Fruit fly (Drosophila melanogaster) whole organism, embryonic: ENCODE results near the gene brat.
A peak's percentile ranks its signal among the peaks of the same experiment; 100 is the strongest.

Experiments
- Adf1 ChIP-seq: fragments of 200-800 bp; sonication (Bioruptor generic); IDR thresholded peaks from 2 replicates; pipeline ENCODE4 v1.3.6; 2022; ENCODE audit warnings: missing biosample characterization, missing genetic modification characterization
- B-H1 ChIP-seq: fragments of 200-800 bp; sonication (Bioruptor generic); IDR thresholded peaks from 3 replicates; pipeline ENCODE4 v1.3.6; 2022; ENCODE audit warnings: missing biosample characterization, missing genetic modification characterization
- CG10147 ChIP-seq: fragments of 200-800 bp; sonication (Bioruptor generic); optimal IDR thresholded peaks from 2 replicates; lab custom pipeline; 2019; ENCODE audit warnings: missing biosample characterization, mild to moderate bottlenecking, missing genetic modification characterization, moderate library complexity
- CG10431 ChIP-seq: fragments of 200-800 bp; sonication (Bioruptor generic); optimal IDR thresholded peaks from 3 replicates; lab custom pipeline; 2018; ENCODE audit warnings: missing biosample characterization, mild to moderate bottlenecking, missing genetic modification characterization
- CG11247 ChIP-seq: fragments of 200-800 bp; sonication (Bioruptor generic); IDR thresholded peaks from 2 replicates; pipeline ENCODE4 v1.3.6; 2022; ENCODE audit warnings: missing biosample characterization, missing genetic modification characterization
- CG12299 ChIP-seq: fragments of 200-800 bp; sonication (Bioruptor generic); optimal IDR thresholded peaks from 2 replicates; lab custom pipeline; 2018; ENCODE audit warnings: missing biosample characterization, mild to moderate bottlenecking, missing genetic modification characterization
- CG14050 ChIP-seq: fragments of 200-800 bp; sonication (Bioruptor generic); IDR thresholded peaks from 3 replicates; pipeline ENCODE4 v1.3.6; 2022; ENCODE audit warnings: missing biosample characterization, missing genetic modification characterization
- CG15073 ChIP-seq: fragments of 200-800 bp; sonication (Bioruptor generic); optimal IDR thresholded peaks from 2 replicates; lab custom pipeline; 2016; ENCODE audit warnings: missing biosample characterization, missing genetic modification characterization
- CG18476 ChIP-seq: fragments of 200-800 bp; sonication (Bioruptor generic); optimal IDR thresholded peaks from 2 replicates; lab custom pipeline; 2016; ENCODE audit warnings: missing biosample characterization, mild to moderate bottlenecking, missing genetic modification characterization
- CG34376 ChIP-seq: fragments of 200-800 bp; sonication (Bioruptor generic); optimal IDR thresholded peaks from 2 replicates; lab custom pipeline; 2018; ENCODE audit warnings: missing biosample characterization, mild to moderate bottlenecking, missing genetic modification characterization
- CG3838 ChIP-seq: fragments of 200-800 bp; sonication (Bioruptor generic); optimal IDR thresholded peaks from 3 replicates; lab custom pipeline; 2016; ENCODE audit warnings: missing biosample characterization, missing genetic modification characterization
- CG4360 ChIP-seq: fragments of 200-800 bp; sonication (Bioruptor generic); IDR thresholded peaks from 2 replicates; pipeline ENCODE4 v1.3.6; 2022; ENCODE audit warnings: missing biosample characterization, missing genetic modification characterization
- CG5180 ChIP-seq: fragments of 200-800 bp; sonication (Bioruptor generic); optimal IDR thresholded peaks from 3 replicates; lab custom pipeline; 2017; ENCODE audit warnings: missing biosample characterization, missing genetic modification characterization, mild to moderate bottlenecking, moderate library complexity, missing genetic modification reagents
- CG7839 ChIP-seq: fragments of 200-800 bp; sonication (Bioruptor generic); optimal IDR thresholded peaks from 3 replicates; lab custom pipeline; 2018; ENCODE audit warnings: missing biosample characterization, mild to moderate bottlenecking, missing genetic modification characterization, moderate library complexity
- Chrac-16 ChIP-seq: fragments of 200-800 bp; sonication (Bioruptor generic); optimal IDR thresholded peaks from 3 replicates; lab custom pipeline; 2016; ENCODE audit warnings: missing biosample characterization, missing genetic modification characterization
- Dad ChIP-seq: fragments of 200-800 bp; sonication (Bioruptor generic); optimal IDR thresholded peaks from 3 replicates; lab custom pipeline; 2016; ENCODE audit warnings: missing biosample characterization, missing genetic modification characterization
- Dip3 ChIP-seq: fragments of 200-800 bp; sonication (Bioruptor generic); optimal IDR thresholded peaks from 3 replicates; lab custom pipeline; 2016; ENCODE audit warnings: missing biosample characterization, missing genetic modification characterization
- Dll ChIP-seq: fragments of 200-800 bp; sonication (Bioruptor generic); IDR thresholded peaks from 4 replicates; pipeline ENCODE4 v1.3.6; 2022; ENCODE audit warnings: missing biosample characterization, missing genetic modification characterization; ENCODE audit not compliant: partially characterized antibody
- Doc2 ChIP-seq: fragments of 200-800 bp; sonication (Bioruptor generic); IDR thresholded peaks from 2 replicates; pipeline ENCODE4 v1.3.6; 2022; ENCODE audit warnings: missing biosample characterization, missing genetic modification characterization
- E2f2 ChIP-seq: fragments of 200-800 bp; sonication (Bioruptor generic); IDR thresholded peaks from 2 replicates; pipeline ENCODE4 v1.3.6; 2022; ENCODE audit warnings: missing biosample characterization, missing genetic modification characterization
- Ets97D ChIP-seq: fragments of 200-800 bp; sonication (Bioruptor generic); optimal IDR thresholded peaks from 3 replicates; lab custom pipeline; 2016; ENCODE audit warnings: missing biosample characterization, missing genetic modification characterization
- HLH3B ChIP-seq: fragments of 200-800 bp; sonication (Bioruptor generic); IDR thresholded peaks from 2 replicates; pipeline ENCODE4 v1.3.6; 2022; ENCODE audit warnings: missing biosample characterization, missing genetic modification characterization
- HLHmδ ChIP-seq: fragments of 200-800 bp; sonication (Bioruptor generic); optimal IDR thresholded peaks from 2 replicates; lab custom pipeline; 2018; ENCODE audit warnings: missing biosample characterization, mild to moderate bottlenecking, missing genetic modification characterization, moderate library complexity
- Kr ChIP-seq: fragments of 200-800 bp; sonication (Bioruptor generic); optimal IDR thresholded peaks from 2 replicates; lab custom pipeline; 2017; ENCODE audit warnings: missing biosample characterization, mild to moderate bottlenecking, missing genetic modification characterization
- MESR4 ChIP-seq: fragments of 200-800 bp; sonication (Bioruptor generic); optimal IDR thresholded peaks from 2 replicates; lab custom pipeline; 2018; ENCODE audit warnings: missing biosample characterization, mild to moderate bottlenecking, missing genetic modification characterization, moderate library complexity
- MTF-1 ChIP-seq: fragments of 200-800 bp; sonication (Bioruptor generic); optimal IDR thresholded peaks from 2 replicates; lab custom pipeline; 2018; ENCODE audit warnings: missing biosample characterization, mild to moderate bottlenecking, missing genetic modification characterization, borderline replicate concordance
- Med ChIP-seq: fragments of 200-800 bp; sonication (Bioruptor generic); peaks from one replicate; lab custom pipeline; 2016; ENCODE audit warnings: missing biosample characterization, missing genetic modification characterization, mild to moderate bottlenecking, inconsistent platforms, moderate library complexity
- PHDP ChIP-seq: fragments of 200-800 bp; sonication (Bioruptor generic); optimal IDR thresholded peaks from 3 replicates; lab custom pipeline; 2018; ENCODE audit warnings: missing biosample characterization, mild to moderate bottlenecking, missing genetic modification characterization, moderate library complexity
- Sox100B ChIP-seq: fragments of 200-800 bp; sonication (Bioruptor generic); optimal IDR thresholded peaks from 3 replicates; lab custom pipeline; 2018; ENCODE audit warnings: missing biosample characterization, mild to moderate bottlenecking, missing genetic modification characterization
- Trl ChIP-seq, 3 experiments: fragments of >200 bp in 2 of 3; fragments of 200-800 bp in 1 of 3; sonication (Bioruptor generic) in 1 of 3; optimal IDR thresholded peaks; 2 replicates in 1 of 3; 3 replicates in 2 of 3; lab custom pipeline; 2016 to 2017; ENCODE audit warnings: missing biosample characterization in 1 of 3, missing genetic modification characterization in 1 of 3
- bsh ChIP-seq, 2 experiments: fragments of 200-800 bp; sonication (Bioruptor generic); optimal IDR thresholded peaks; 2 replicates each; lab custom pipeline; 2017 to 2018; ENCODE audit warnings: mild to moderate bottlenecking in 2 of 2, missing biosample characterization in 2 of 2, missing genetic modification characterization in 2 of 2, moderate library complexity in 1 of 2
- chinmo ChIP-seq: fragments of 200-800 bp; sonication (Bioruptor generic); IDR thresholded peaks from 4 replicates; pipeline ENCODE4 v1.3.6; 2022; ENCODE audit warnings: missing biosample characterization, missing genetic modification characterization; ENCODE audit not compliant: partially characterized antibody
- chm ChIP-seq: fragments of 200-800 bp; sonication (Bioruptor generic); IDR thresholded peaks from 2 replicates; pipeline ENCODE4 v1.3.6; 2022; ENCODE audit warnings: missing biosample characterization, missing genetic modification characterization
- croc ChIP-seq: fragments of 200-800 bp; sonication (Bioruptor generic); conservative IDR thresholded peaks from 3 replicates; pipeline ENCODE4 v1.3.6; 2022; ENCODE audit warnings: missing biosample characterization, missing genetic modification characterization
- dm ChIP-seq: fragments of 200-800 bp; sonication (Bioruptor generic); optimal IDR thresholded peaks from 3 replicates; lab custom pipeline; 2016; ENCODE audit warnings: missing biosample characterization, missing genetic modification characterization
- fd3F ChIP-seq: fragments of 200-800 bp; sonication (Bioruptor generic); optimal IDR thresholded peaks from 2 replicates; lab custom pipeline; 2018; ENCODE audit warnings: missing biosample characterization, mild to moderate bottlenecking, missing genetic modification characterization, moderate library complexity
- gem ChIP-seq: fragments of 200-800 bp; sonication (Bioruptor generic); optimal IDR thresholded peaks from 2 replicates; lab custom pipeline; 2019; ENCODE audit warnings: missing biosample characterization, mild to moderate bottlenecking, missing genetic modification characterization, moderate library complexity
- lov ChIP-seq, 2 experiments: fragments of 200-800 bp in 1 of 2; fragments of >200 bp in 1 of 2; sonication (Bioruptor generic) in 1 of 2; IDR thresholded peaks in 1 of 2; optimal IDR thresholded peaks in 1 of 2; 2 replicates in 1 of 2; 3 replicates in 1 of 2; pipeline versions ENCODE4 v1.3.6 to Lab custom; 2017 to 2022; ENCODE audit warnings: missing biosample characterization in 1 of 2, missing genetic modification characterization in 1 of 2
- peb ChIP-seq: fragments of 200-800 bp; sonication (Bioruptor generic); IDR thresholded peaks from 2 replicates; pipeline ENCODE4 v1.3.6; 2022; ENCODE audit warnings: missing biosample characterization, missing genetic modification characterization
- pfk ChIP-seq: fragments of 200-800 bp; sonication (Bioruptor generic); optimal IDR thresholded peaks from 2 replicates; lab custom pipeline; 2018; ENCODE audit warnings: missing biosample characterization, mild to moderate bottlenecking, missing genetic modification characterization, moderate library complexity
- psq ChIP-seq: fragments of 200-800 bp; sonication (Bioruptor generic); optimal IDR thresholded peaks from 2 replicates; lab custom pipeline; 2017; ENCODE audit warnings: missing biosample characterization, missing genetic modification characterization
- slbo ChIP-seq: fragments of 200-800 bp; sonication (Bioruptor generic); IDR thresholded peaks from 2 replicates; pipeline ENCODE4 v1.3.6; 2022; ENCODE audit warnings: missing biosample characterization, missing genetic modification characterization
- ssp ChIP-seq: fragments of 200-800 bp; sonication (Bioruptor generic); IDR thresholded peaks from 2 replicates; pipeline ENCODE4 v1.3.6; 2022; ENCODE audit warnings: missing biosample characterization, missing genetic modification characterization
- tin ChIP-seq: fragments of 200-800 bp; sonication (Bioruptor generic); optimal IDR thresholded peaks from 3 replicates; lab custom pipeline; 2016; ENCODE audit warnings: missing biosample characterization, missing genetic modification characterization
- vvl ChIP-seq: fragments of 200-800 bp; sonication (Bioruptor generic); IDR thresholded peaks from 2 replicates; pipeline ENCODE4 v1.3.6; 2022; ENCODE audit warnings: missing biosample characterization, missing genetic modification characterization
- wek ChIP-seq: fragments of 200-800 bp; sonication (Bioruptor generic); optimal IDR thresholded peaks from 3 replicates; lab custom pipeline; 2018; ENCODE audit warnings: missing biosample characterization, mild to moderate bottlenecking, missing genetic modification characterization, moderate library complexity
- z ChIP-seq: fragments of 200-800 bp; sonication (Bioruptor generic); IDR thresholded peaks from 3 replicates; pipeline ENCODE4 v1.3.6; 2022; ENCODE audit warnings: missing biosample characterization, missing genetic modification characterization
- zf30C ChIP-seq: fragments of 200-800 bp; sonication (Bioruptor generic); optimal IDR thresholded peaks from 3 replicates; lab custom pipeline; 2018; ENCODE audit warnings: missing biosample characterization, mild to moderate bottlenecking, missing genetic modification characterization

Gene brat

dm6 chr2L:19134814-19135523 is 1.4 kb downstream of the brat start, which contains the start of gene Polr1D (continued):
- TF ChIP-seq z = peak; percentile 79
- TF ChIP-seq bsh (GFP tag; optimal IDR thresholded peaks at IDR 0.05; lab: Kevin White, UChicago) = peak in 1 of 2 experiments; percentile 5
- TF ChIP-seq HLHmδ (GFP tag; lab: Kevin White, UChicago) = peak; percentile 93
- TF ChIP-seq Dip3 (GFP tag; lab: Kevin White, UChicago) = no peak
- no peak for TF ChIP-seq psq (GFP tag; lab: Kevin White, UChicago)
- TF ChIP-seq CG12299 (tag; lab: Kevin White, UChicago) = peak; percentile 54
- no peak for TF ChIP-seq Dad (GFP tag; lab: Kevin White, UChicago)
- TF ChIP-seq CG18476 (GFP tag; lab: Kevin White, UChicago) = no peak
- TF ChIP-seq Kr (GFP tag; lab: Kevin White, UChicago) = peak; percentile 69
- peak; percentile 100 for TF ChIP-seq pfk
- peak; percentile 45; the same call in 1 of the 4 replicates for TF ChIP-seq Dll (GFP tag; lab: Robert Waterston, UW)
- 0 out of 2 replicates have a peak, but pooled peaks have one; percentile 30 for TF ChIP-seq chm (GFP tag; lab: Robert Waterston, UW)
- TF ChIP-seq CG10431 (GFP tag; lab: Kevin White, UChicago) = peak; percentile 17
- TF ChIP-seq croc (GFP tag; lab: Robert Waterston, UW) = no peak
- no peak for TF ChIP-seq CG34376 (GFP tag; lab: Kevin White, UChicago)
- no peak for TF ChIP-seq MESR4
- peak; percentile 47 for TF ChIP-seq dm (GFP tag; lab: Kevin White, UChicago)
- no peak for TF ChIP-seq peb (GFP tag; lab: Robert Waterston, UW)
- TF ChIP-seq chinmo (GFP tag; lab: Robert Waterston, UW) = peak; percentile 99
- no peak for TF ChIP-seq ssp (GFP tag; lab: Robert Waterston, UW)
- TF ChIP-seq CG3838 = no peak
- TF ChIP-seq CG7839 = peak; percentile 43
- no peak for TF ChIP-seq B-H1 (GFP tag; lab: Robert Waterston, UW)
- TF ChIP-seq Med = peak; percentile 80
- TF ChIP-seq fd3F (GFP tag; lab: Kevin White, UChicago) = no peak
- no peak for TF ChIP-seq Sox100B (GFP tag; lab: Kevin White, UChicago)
- TF ChIP-seq Chrac-16 = no peak
- TF ChIP-seq gem (tag; lab: Kevin White, UChicago) = peak; percentile 48
- TF ChIP-seq wek (GFP tag; lab: Kevin White, UChicago) = no peak
- 0 out of 2 replicates have a peak, but pooled peaks have one; percentile 32 for TF ChIP-seq CG11247 (GFP tag; lab: Robert Waterston, UW)
- peak; percentile 54 for TF ChIP-seq Adf1 (GFP tag; lab: Robert Waterston, UW)
- no peak for TF ChIP-seq tin (GFP tag; lab: Kevin White, UChicago)
- TF ChIP-seq vvl (GFP tag; lab: Robert Waterston, UW) = peak; percentile 57; the same call in 1 of the 2 replicates
- TF ChIP-seq lov (optimal IDR thresholded peaks at IDR 0.05; lab: Kevin White, UChicago) = no peak
- TF ChIP-seq lov (GFP tag; IDR thresholded peaks at IDR 0.05; lab: Robert Waterston, UW) = peak; percentile 66; the same call in 1 of the 3 replicates
- peak; percentile 25 for TF ChIP-seq slbo (GFP tag; lab: Robert Waterston, UW)
- TF ChIP-seq Trl (optimal IDR thresholded peaks at IDR 0.05; lab: Kevin White, UChicago) = peak; percentile 76 to 85
- no peak for TF ChIP-seq Trl (GFP tag; optimal IDR thresholded peaks at IDR 0.05; lab: Kevin White, UChicago)
- no peak for TF ChIP-seq CG5180 (GFP tag; lab: Kevin White, UChicago)
- no peak for TF ChIP-seq CG10147 (GFP tag; lab: Kevin White, UChicago)
- 0 out of 3 replicates have a peak, but pooled peaks have one; percentile 12 for TF ChIP-seq CG14050 (GFP tag; lab: Robert Waterston, UW)
- TF ChIP-seq MTF-1 (GFP tag; lab: Kevin White, UChicago) = no peak
- TF ChIP-seq zf30C = no peak
- TF ChIP-seq PHDP (tag; lab: Kevin White, UChicago) = peak; percentile 14
- peak; percentile 11; the same call in 1 of the 2 replicates for TF ChIP-seq E2f2 (GFP tag; lab: Robert Waterston, UW)
- TF ChIP-seq Doc2 (GFP tag; lab: Robert Waterston, UW) = no peak
- TF ChIP-seq CG4360 = peak; percentile 89
- TF ChIP-seq HLH3B (GFP tag; lab: Robert Waterston, UW) = peak; percentile 13; the same call in 1 of the 2 replicates
- TF ChIP-seq Ets97D (GFP tag; lab: Kevin White, UChicago) = no peak
- TF ChIP-seq CG15073 (GFP tag; lab: Kevin White, UChicago) = no peak
